Worm (Caenorhabditis elegans) whole organism, L4 larva: ENCODE results near the gene K02E11.4.

Source experiments
- aha-1 ChIP-seq: fragments of 150-350 bp; peaks from one replicate; lab custom pipeline; 2014; ENCODE audit warnings: missing biosample characterization, missing genetic modification characterization
- aly-2 ChIP-seq: sonication (generic microtip); optimal IDR thresholded peaks from 2 replicates; lab custom pipeline; 2018; ENCODE audit warnings: missing biosample characterization, missing genetic modification characterization
- arid-1 ChIP-seq: fragments of 200-800 bp; sonication (Bioruptor generic); conservative IDR thresholded peaks from 2 replicates; pipeline ENCODE4 v1.3.6; 2022; ENCODE audit warnings: missing genetic modification reagents, missing genetic modification characterization, missing compliant biosample characterization
- ces-1 ChIP-seq: fragments of 150-350 bp; sonication (generic microtip); optimal IDR thresholded peaks from 4 replicates; lab custom pipeline; 2014; ENCODE audit warnings: missing biosample characterization, missing genetic modification reagents, missing genetic modification characterization
- jun-1 ChIP-seq: fragments of 150-350 bp; optimal IDR thresholded peaks from 2 replicates; lab custom pipeline; 2014; ENCODE audit warnings: missing biosample characterization, missing genetic modification reagents, missing genetic modification characterization
- lim-7 ChIP-seq: fragments of 200-800 bp; sonication (Bioruptor generic); IDR thresholded peaks from 2 replicates; pipeline ENCODE4 v1.3.6; 2022; ENCODE audit warnings: missing genetic modification characterization, missing compliant biosample characterization
- lin-13 ChIP-seq: fragments of 150-350 bp; optimal IDR thresholded peaks from 2 replicates; lab custom pipeline; 2014; ENCODE audit warnings: missing biosample characterization, missing genetic modification reagents, missing genetic modification characterization
- lsy-2 ChIP-seq, 2 experiments: fragments of 150-350 bp in 1 of 2; sonication (generic microtip) in 1 of 2; optimal IDR thresholded peaks; 2 replicates each; lab custom pipeline; 2014 to 2017; ENCODE audit warnings: missing biosample characterization in 2 of 2, missing genetic modification characterization in 2 of 2
- madf-9 ChIP-seq: fragments of 200-800 bp; sonication (Bioruptor generic); conservative IDR thresholded peaks from 2 replicates; pipeline ENCODE4 v1.3.6; 2022; ENCODE audit warnings: missing genetic modification reagents, missing genetic modification characterization, missing compliant biosample characterization
- pha-4 ChIP-seq, 2 experiments: fragments of 150-350 bp in 1 of 2; fragments of 200-800 bp in 1 of 2; sonication (Bioruptor generic) in 1 of 2; IDR thresholded peaks in 1 of 2; optimal IDR thresholded peaks in 1 of 2; 2 replicates each; pipeline versions ENCODE4 v1.3.6 to Lab custom; 2014 to 2022; ENCODE audit warnings: missing genetic modification characterization in 2 of 2, missing genetic modification reagents in 2 of 2, missing biosample characterization in 1 of 2, missing compliant biosample characterization in 1 of 2
- pqm-1 ChIP-seq: sonication (generic microtip); optimal IDR thresholded peaks from 2 replicates; lab custom pipeline; 2017; ENCODE audit warnings: missing biosample characterization, missing genetic modification characterization
- unc-130 ChIP-seq: sonication (generic microtip); optimal IDR thresholded peaks from 2 replicates; lab custom pipeline; 2016; ENCODE audit warnings: missing genetic modification reagents, missing genetic modification characterization, missing compliant biosample characterization
- unc-39 ChIP-seq: sonication (generic microtip); optimal IDR thresholded peaks from 2 replicates; lab custom pipeline; 2017; ENCODE audit warnings: missing biosample characterization, missing genetic modification characterization
- zfp-3 ChIP-seq: fragments of 200-800 bp; sonication (Bioruptor generic); conservative IDR thresholded peaks from 2 replicates; pipeline ENCODE4 v1.3.6; 2022; ENCODE audit warnings: missing genetic modification reagents, missing genetic modification characterization, missing compliant biosample characterization

ce11 chrV:14226373-14226772, 21.6 kb downstream of the K02E11.4 start, which contains the start of gene nep-21:
- TF ChIP-seq unc-130 (GFP tag; lab: Kevin White, UChicago) (no peak), unc-39 (no peak), pqm-1 (tag; lab: Kevin White, UChicago) (no peak), jun-1 (tag; lab: Kevin White, UChicago) (no peak), lim-7 (GFP tag; lab: Robert Waterston, UW) (no peak), ces-1 (GFP tag; lab: Kevin White, UChicago) (no peak), madf-9 (no peak), arid-1 (GFP tag; lab: Robert Waterston, UW) (no peak), aha-1 (no peak), lsy-2 (tag; optimal IDR thresholded peaks at IDR 0.05; lab: Kevin White, UChicago) (no peak), aly-2 (tag; lab: Kevin White, UChicago) (no peak), zfp-3 (GFP tag; lab: Robert Waterston, UW) (no peak), pha-4 (GFP tag; IDR thresholded peaks at IDR 0.05; lab: Robert Waterston, UW) (no peak), pha-4 (tag; optimal IDR thresholded peaks at IDR 0.05; lab: Kevin White, UChicago) (no peak), lin-13 (GFP tag; lab: Kevin White, UChicago) (no peak)
